Worm (Caenorhabditis elegans): ENCODE results near the gene smex-1.

ce11 chrV:8282933-8283332, 12.8 kb downstream of the smex-1 start:
- TF ChIP-seq W03F9.2 (tag; optimal IDR thresholded peaks at IDR 0.05) (no peak), him-1 (tag; optimal IDR thresholded peaks at IDR 0.05) (no peak)
